Worm (Caenorhabditis elegans) whole organism, late embryonic: ENCODE measurements around the gene C31H1.5.

Experiments
- F13H6.1 ChIP-seq: sonication (generic microtip); optimal IDR thresholded peaks from 2 replicates; lab custom pipeline; 2016; ENCODE audit warnings: missing genetic modification characterization, missing compliant biosample characterization
- K09A11.1 ChIP-seq: sonication (generic microtip); optimal IDR thresholded peaks from 2 replicates; lab custom pipeline; 2017; ENCODE audit warnings: antibody characterized with exemption, mild to moderate bottlenecking, missing genetic modification characterization, missing compliant biosample characterization; ENCODE audit not compliant: insufficient read depth
- T23F11.4 ChIP-seq: fragments of 200-800 bp; sonication (Bioruptor generic); optimal IDR thresholded peaks from 2 replicates; lab custom pipeline; 2018; ENCODE audit warnings: mild to moderate bottlenecking, missing genetic modification characterization, missing compliant biosample characterization
- ceh-14 ChIP-seq: sonication (generic microtip); optimal IDR thresholded peaks from 2 replicates; lab custom pipeline; 2016; ENCODE audit warnings: missing genotype, missing genetic modification characterization, missing compliant biosample characterization
- ceh-18 ChIP-seq: sonication (generic microtip); optimal IDR thresholded peaks from 2 replicates; lab custom pipeline; 2016; ENCODE audit warnings: missing genetic modification characterization, missing compliant biosample characterization
- ceh-19 ChIP-seq: fragments of 200-800 bp; sonication (Bioruptor generic); optimal IDR thresholded peaks from 2 replicates; lab custom pipeline; 2018; ENCODE audit warnings: mild to moderate bottlenecking, missing genetic modification characterization, missing compliant biosample characterization
- ceh-22 ChIP-seq: sonication (generic microtip); optimal IDR thresholded peaks from 2 replicates; lab custom pipeline; 2017; ENCODE audit warnings: missing biosample characterization, missing genetic modification characterization
- ceh-24 ChIP-seq: sonication (generic microtip); optimal IDR thresholded peaks from 2 replicates; lab custom pipeline; 2016; ENCODE audit warnings: mild to moderate bottlenecking, missing genetic modification characterization, missing compliant biosample characterization
- ceh-31 ChIP-seq: sonication (generic microtip); optimal IDR thresholded peaks from 2 replicates; lab custom pipeline; 2016; ENCODE audit warnings: missing genetic modification characterization, missing compliant biosample characterization
- ceh-45 ChIP-seq: fragments of 200-800 bp; sonication (Bioruptor generic); IDR thresholded peaks from 2 replicates; pipeline ENCODE4 v1.3.6; 2022; ENCODE audit warnings: missing genetic modification reagents, missing genetic modification characterization, missing compliant biosample characterization
- ceh-48 ChIP-seq: sonication (generic microtip); optimal IDR thresholded peaks from 2 replicates; lab custom pipeline; 2016; ENCODE audit warnings: missing genetic modification characterization, inconsistent platforms, missing compliant biosample characterization
- elt-2 ChIP-seq: sonication (generic microtip); optimal IDR thresholded peaks from 2 replicates; lab custom pipeline; 2016; ENCODE audit warnings: missing genetic modification reagents, missing genetic modification characterization, missing compliant biosample characterization
- elt-4 ChIP-seq: sonication (generic microtip); optimal IDR thresholded peaks from 2 replicates; lab custom pipeline; 2016; ENCODE audit warnings: missing genetic modification characterization, missing compliant biosample characterization
- fkh-6 ChIP-seq: sonication (generic microtip); optimal IDR thresholded peaks from 2 replicates; lab custom pipeline; 2016; ENCODE audit warnings: missing genetic modification characterization, missing compliant biosample characterization
- gmeb-2 ChIP-seq: sonication (generic microtip); optimal IDR thresholded peaks from 2 replicates; lab custom pipeline; 2016; ENCODE audit warnings: missing genetic modification characterization, inconsistent platforms, missing compliant biosample characterization
- hlh-15 ChIP-seq: sonication (generic microtip); optimal IDR thresholded peaks from 2 replicates; lab custom pipeline; 2016; ENCODE audit warnings: missing genetic modification characterization, missing compliant biosample characterization
- hlh-8 ChIP-seq: sonication (generic microtip); optimal IDR thresholded peaks from 2 replicates; lab custom pipeline; 2016; ENCODE audit warnings: missing genotype, missing genetic modification characterization, missing compliant biosample characterization
- nfya-1 ChIP-seq: sonication (generic microtip); optimal IDR thresholded peaks from 2 replicates; lab custom pipeline; 2017; ENCODE audit warnings: missing genetic modification characterization, mild to moderate bottlenecking, missing compliant biosample characterization, antibody characterized with exemption, moderate library complexity
- nhr-11 ChIP-seq: fragments of 150-350 bp; optimal IDR thresholded peaks from 2 replicates; lab custom pipeline; 2014; ENCODE audit warnings: missing biosample characterization, missing genetic modification characterization
- odd-2 ChIP-seq: sonication (generic microtip); optimal IDR thresholded peaks from 2 replicates; lab custom pipeline; 2017; ENCODE audit warnings: antibody characterized with exemption, mild to moderate bottlenecking, missing genetic modification characterization, missing compliant biosample characterization
- pag-3 ChIP-seq: sonication (generic microtip); optimal IDR thresholded peaks from 2 replicates; lab custom pipeline; 2016; ENCODE audit warnings: missing compliant biosample characterization, missing genetic modification characterization, borderline replicate concordance
- pax-1 ChIP-seq: fragments of 150-350 bp; optimal IDR thresholded peaks from 2 replicates; lab custom pipeline; 2014; ENCODE audit warnings: missing biosample characterization, missing genetic modification characterization
- pha-2 ChIP-seq: sonication (generic microtip); optimal IDR thresholded peaks from 2 replicates; lab custom pipeline; 2017; ENCODE audit warnings: mild to moderate bottlenecking, missing genetic modification characterization, missing compliant biosample characterization
- pha-4 ChIP-seq: fragments of 150-350 bp; optimal IDR thresholded peaks from 2 replicates; lab custom pipeline; 2018; ENCODE audit warnings: missing biosample characterization, missing genetic modification reagents, missing genetic modification characterization
- pros-1 ChIP-seq: fragments of 150-350 bp; optimal IDR thresholded peaks from 2 replicates; lab custom pipeline; 2014; ENCODE audit warnings: missing biosample characterization, missing genetic modification reagents, missing genetic modification characterization
- ref-2 ChIP-seq: sonication (generic microtip); optimal IDR thresholded peaks from 2 replicates; lab custom pipeline; 2016; ENCODE audit warnings: missing genetic modification characterization, missing compliant biosample characterization
- sdc-2 ChIP-seq: sonication (generic microtip); optimal IDR thresholded peaks from 2 replicates; lab custom pipeline; 2016; ENCODE audit warnings: missing genotype, missing genetic modification characterization, missing compliant biosample characterization
- sox-4 ChIP-seq: sonication (generic microtip); optimal IDR thresholded peaks from 2 replicates; lab custom pipeline; 2017; ENCODE audit warnings: mild to moderate bottlenecking, missing genetic modification characterization, inconsistent platforms, missing compliant biosample characterization
- tbx-7 ChIP-seq: sonication (generic microtip); optimal IDR thresholded peaks from 2 replicates; lab custom pipeline; 2016; ENCODE audit warnings: missing genotype, missing genetic modification characterization, missing compliant biosample characterization
- ttx-3 ChIP-seq: sonication (generic microtip); optimal IDR thresholded peaks from 2 replicates; lab custom pipeline; 2016; ENCODE audit warnings: missing genetic modification reagents, missing genetic modification characterization, missing compliant biosample characterization
- unc-55 ChIP-seq: sonication (generic microtip); optimal IDR thresholded peaks from 2 replicates; lab custom pipeline; 2017; ENCODE audit warnings: missing biosample characterization, missing genetic modification reagents, missing genetic modification characterization
- unc-86 ChIP-seq: sonication (generic microtip); optimal IDR thresholded peaks from 2 replicates; lab custom pipeline; 2016; ENCODE audit warnings: missing genetic modification characterization, missing compliant biosample characterization
- zip-5 ChIP-seq: sonication (generic microtip); optimal IDR thresholded peaks from 2 replicates; lab custom pipeline; 2016; ENCODE audit warnings: missing genetic modification characterization, missing compliant biosample characterization

The C31H1.5 gene

ce11 chrIV:5796694-5797093 is at the start of gene C31H1.5:
Gene C31H1.5 (minus strand): TSS chrIV:5796794.
- TF ChIP-seq nhr-11 (tag; lab: Kevin White, UChicago) (no peak), pax-1 (tag; lab: Kevin White, UChicago) (no peak), ceh-31 (tag; lab: Kevin White, UChicago) (no peak), pha-2 (tag; lab: Kevin White, UChicago) (no peak), elt-4 (tag; lab: Kevin White, UChicago) (no peak), tbx-7 (tag; lab: Kevin White, UChicago) (no peak), elt-2 (tag; lab: Kevin White, UChicago) (no peak), T23F11.4 (GFP tag; lab: Kevin White, UChicago) (no peak), ceh-24 (tag; lab: Kevin White, UChicago) (no peak), hlh-15 (tag; lab: Kevin White, UChicago) (no peak), sox-4 (tag; lab: Kevin White, UChicago) (no peak)

- no peak for TF ChIP-seq odd-2
- no peak for TF ChIP-seq gmeb-2 (tag; lab: Kevin White, UChicago)
- no peak for TF ChIP-seq ceh-18
- no peak for TF ChIP-seq unc-86 (tag; lab: Kevin White, UChicago)
- no peak for TF ChIP-seq ceh-22 (tag; lab: Kevin White, UChicago)
- TF ChIP-seq pros-1 = no peak
- no peak for TF ChIP-seq ceh-48 (tag; lab: Kevin White, UChicago)
- no peak for TF ChIP-seq ceh-24 (tag; lab: Kevin White, UChicago)
- TF ChIP-seq fkh-6 = no peak
- no peak for TF ChIP-seq ref-2 (tag; lab: Kevin White, UChicago)
- TF ChIP-seq T23F11.4 (GFP tag; lab: Kevin White, UChicago) = no peak
- TF ChIP-seq nhr-11 (tag; lab: Kevin White, UChicago) = no peak
- TF ChIP-seq sdc-2 (tag; lab: Kevin White, UChicago) = no peak
Measured at ce11 chrIV:5846269-5846668, 49.7 kb upstream of the C31H1.5 start, which contains the start of gene sams-4. Gene sams-4 (minus strand): TSS chrIV:5846369.

ce11 chrIV:5842905-5843304 is 46.3 kb upstream of the C31H1.5 start:
- TF ChIP-seq ceh-14 (tag; lab: Kevin White, UChicago) = no peak
- peak; percentile 74 for TF ChIP-seq nfya-1

- TF ChIP-seq pha-4 (tag; lab: Kevin White, UChicago) (no peak), unc-86 (tag; lab: Kevin White, UChicago) (no peak), ceh-45 (GFP tag; lab: Robert Waterston, UW) (no peak), hlh-8 (tag; lab: Kevin White, UChicago) (no peak), zip-5 (tag; lab: Kevin White, UChicago) (no peak), F13H6.1 (tag; lab: Kevin White, UChicago) (no peak), elt-2 (tag; lab: Kevin White, UChicago) (no peak), ceh-19 (no peak), ceh-24 (tag; lab: Kevin White, UChicago) (no peak), ttx-3 (tag; lab: Kevin White, UChicago) (no peak), K09A11.1 (no peak), pha-2 (tag; lab: Kevin White, UChicago) (no peak), ceh-48 (tag; lab: Kevin White, UChicago) (no peak)
- TF ChIP-seq, all 69 proteins: peak for 0
Measured at ce11 chrIV:5839178-5839577, 42.6 kb upstream of the C31H1.5 start, which contains the start of gene C06E7.2. Gene C06E7.2 (plus strand): TSS chrIV:5839478.

- TF ChIP-seq unc-55 (peak; percentile 16), pag-3 (tag; lab: Kevin White, UChicago) (no peak)
Measured at ce11 chrIV:5834182-5834581, 37.6 kb upstream of the C31H1.5 start.
